Fruit fly (Drosophila melanogaster): ENCODE measurements around the gene CG5708.

CG5708 gene

DNA sequence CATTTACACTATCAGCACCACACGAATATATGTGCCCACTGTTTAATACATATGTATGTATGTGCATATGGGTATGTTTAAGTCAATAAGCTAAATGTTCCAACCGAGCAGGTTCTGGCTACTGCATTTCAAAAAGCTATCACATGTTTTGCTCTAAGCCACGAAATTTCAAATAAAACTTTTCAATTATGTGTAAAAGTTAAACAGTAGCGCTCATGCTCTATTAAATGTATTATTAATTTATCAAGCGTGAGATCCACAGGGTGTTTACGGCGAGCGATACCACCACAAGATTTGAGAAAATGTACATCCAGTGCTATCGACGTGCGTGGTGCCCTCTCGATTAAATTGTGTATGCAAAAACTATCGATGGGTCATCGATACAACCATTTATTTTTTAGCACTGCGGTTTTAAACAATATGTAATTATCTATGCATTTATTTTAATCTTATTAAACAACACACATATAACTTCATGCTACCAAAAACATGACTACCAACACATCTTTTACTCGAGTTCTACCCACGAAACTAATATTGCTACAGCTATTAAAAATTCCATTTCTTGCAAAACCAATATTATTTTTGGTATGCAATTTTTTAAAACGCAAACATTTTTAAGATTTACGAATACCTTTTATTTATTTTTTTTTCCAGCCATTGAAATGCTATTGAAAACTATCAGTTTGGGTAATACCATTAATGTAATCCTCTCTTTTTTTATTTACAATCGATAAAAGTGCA is 34.3 kb upstream of the CG5708 start, which contains the start of gene Pten (continued):
- TF ChIP-seq Camta (GFP tag; optimal IDR thresholded peaks at IDR 0.05) (peak; percentile 78), CG42726 (GFP tag; IDR thresholded peaks at IDR 0.05; ENCODE audit: partially characterized antibody) (peak; percentile 82; the same call in 1 of the 2 replicates), otp (GFP tag; IDR thresholded peaks at IDR 0.05) (no peak; the same call in 2 of the 3 replicates), repo (GFP tag; optimal IDR thresholded peaks at IDR 0.05) (peak; percentile 42), CG3281 (GFP tag; optimal IDR thresholded peaks at IDR 0.05) (peak; percentile 59), HLH3B (GFP tag; IDR thresholded peaks at IDR 0.05) (no peak), Mad (GFP tag; optimal IDR thresholded peaks at IDR 0.05) (peak; percentile 43), CG12104 (GFP tag; optimal IDR thresholded peaks at IDR 0.05) (peak; percentile 79), row (GFP tag; IDR thresholded peaks at IDR 0.05) (peak; percentile 87), CG15011 (GFP tag; optimal IDR thresholded peaks at IDR 0.05) (no peak), CG1233 (GFP tag; optimal IDR thresholded peaks at IDR 0.05) (peak; percentile 68), run (tag; optimal IDR thresholded peaks at IDR 0.05) (no peak), al (GFP tag; IDR thresholded peaks at IDR 0.05) (no peak; the same call in 1 of the 2 replicates), CG17802 (tag; optimal IDR thresholded peaks at IDR 0.05) (peak; percentile 28), CG32767 (GFP tag; IDR thresholded peaks at IDR 0.05) (peak; percentile 78), Dp (GFP tag; optimal IDR thresholded peaks at IDR 0.05) (peak; percentile 28), CG2120 (GFP tag; optimal IDR thresholded peaks at IDR 0.05) (peak; percentile 37), Rfx (GFP tag; IDR thresholded peaks at IDR 0.05) (no peak; the same call in 1 of the 2 replicates), so (GFP tag; IDR thresholded peaks at IDR 0.05) (no peak), bowl (GFP tag; IDR thresholded peaks at IDR 0.05) (no peak), CG17612 (GFP tag; IDR thresholded peaks at IDR 0.05) (no peak), Chrac-16 (GFP tag; optimal IDR thresholded peaks at IDR 0.05) (peak; percentile 68), crol (GFP tag; IDR thresholded peaks at IDR 0.05) (no peak), CG15696 (tag; optimal IDR thresholded peaks at IDR 0.05) (peak; percentile 63), tap (tag; optimal IDR thresholded peaks at IDR 0.05) (no peak), CG2712 (tag; optimal IDR thresholded peaks at IDR 0.05) (peak; percentile 83), tx (GFP tag; optimal IDR thresholded peaks at IDR 0.05) (peak; percentile 64), CG8388 (GFP tag; optimal IDR thresholded peaks at IDR 0.05) (peak; percentile 66), Nf-YA (GFP tag; IDR thresholded peaks at IDR 0.05) (no peak), nom (GFP tag; optimal IDR thresholded peaks at IDR 0.05) (peak; percentile 29), CG10366 (GFP tag; IDR thresholded peaks at IDR 0.05) (peak; percentile 54), Fer3 (tag; optimal IDR thresholded peaks at IDR 0.05) (peak; percentile 61), PHDP (tag; optimal IDR thresholded peaks at IDR 0.05) (peak; percentile 49), Hr78 (GFP tag; optimal IDR thresholded peaks at IDR 0.05) (no peak), D19B (GFP tag; optimal IDR thresholded peaks at IDR 0.05) (peak; percentile 50), CG12299 (tag; optimal IDR thresholded peaks at IDR 0.05) (peak; percentile 53), CG4707 (GFP tag; optimal IDR thresholded peaks at IDR 0.05) (peak; percentile 61), bcd (GFP tag; optimal IDR thresholded peaks at IDR 0.05) (no peak), emc (GFP tag; optimal IDR thresholded peaks at IDR 0.05) (peak; percentile 7), Ets65A (GFP tag) (peak; percentile 95), CG13424 (tag; optimal IDR thresholded peaks at IDR 0.05) (peak; percentile 56), da (GFP tag; optimal IDR thresholded peaks at IDR 0.05) (no peak), CG13296 (GFP tag; optimal IDR thresholded peaks at IDR 0.05) (peak; percentile 51), CG3847 (GFP tag; IDR thresholded peaks at IDR 0.05) (no peak), zf30C (GFP tag; optimal IDR thresholded peaks at IDR 0.05) (no peak), HmgD (GFP tag; optimal IDR thresholded peaks at IDR 0.05) (no peak), CG11247 (GFP tag; IDR thresholded peaks at IDR 0.05) (no peak), CG33213 (GFP tag; optimal IDR thresholded peaks at IDR 0.05) (peak; percentile 57), CG11504 (tag; optimal IDR thresholded peaks at IDR 0.05) (no peak), CG9817 (tag; optimal IDR thresholded peaks at IDR 0.05) (no peak)

Measured in whole organism, embryonic.